Worm (Caenorhabditis elegans) whole organism, L4 larva: ENCODE data around the gene VZK822L.2.

Experiments used
- F49E8.2 ChIP-seq: sonication (generic microtip); optimal IDR thresholded peaks from 2 replicates; lab custom pipeline; 2016; ENCODE audit warnings: missing compliant biosample characterization, mild to moderate bottlenecking, missing genetic modification characterization, borderline replicate concordance
- R02D3.7 ChIP-seq: fragments of 150-350 bp; sonication (generic microtip); optimal IDR thresholded peaks from 3 replicates; lab custom pipeline; 2014; ENCODE audit warnings: missing biosample characterization, missing genetic modification characterization
- T20F7.1 ChIP-seq: fragments of 200-800 bp; sonication (Bioruptor generic); optimal IDR thresholded peaks from 2 replicates; lab custom pipeline; 2018; ENCODE audit warnings: mild to moderate bottlenecking, missing genetic modification characterization, missing compliant biosample characterization
- T26A8.4 ChIP-seq: fragments of 200-800 bp; sonication (Bioruptor generic); IDR thresholded peaks from 2 replicates; pipeline ENCODE4 v1.3.6; 2022; ENCODE audit warnings: missing genetic modification characterization, missing compliant biosample characterization
- Y5F2A.4 ChIP-seq: fragments of 200-800 bp; sonication (Bioruptor generic); optimal IDR thresholded peaks from 2 replicates; lab custom pipeline; 2018; ENCODE audit warnings: mild to moderate bottlenecking, missing genetic modification characterization, missing compliant biosample characterization
- Y75B8A.6 ChIP-seq: fragments of 200-800 bp; sonication (Bioruptor generic); IDR thresholded peaks from 2 replicates; pipeline ENCODE4 v1.3.6; 2022; ENCODE audit warnings: missing genetic modification reagents, missing genetic modification characterization, missing compliant biosample characterization
- ZK337.2 ChIP-seq: fragments of 200-800 bp; sonication (Bioruptor generic); IDR thresholded peaks from 2 replicates; pipeline ENCODE4 v1.3.6; 2022; ENCODE audit warnings: missing genetic modification reagents, missing genetic modification characterization, missing compliant biosample characterization
- aha-1 ChIP-seq: fragments of 150-350 bp; peaks from one replicate; lab custom pipeline; 2014; ENCODE audit warnings: missing biosample characterization, missing genetic modification characterization
- arid-1 ChIP-seq: fragments of 200-800 bp; sonication (Bioruptor generic); conservative IDR thresholded peaks from 2 replicates; pipeline ENCODE4 v1.3.6; 2022; ENCODE audit warnings: missing genetic modification reagents, missing genetic modification characterization, missing compliant biosample characterization
- ceh-20 ChIP-seq: fragments of 200-800 bp; sonication (Bioruptor generic); IDR thresholded peaks from 2 replicates; pipeline ENCODE4 v1.3.6; 2022; ENCODE audit warnings: missing genetic modification reagents, missing genetic modification characterization, missing compliant biosample characterization
- ceh-28 ChIP-seq: fragments of 150-350 bp; optimal IDR thresholded peaks from 2 replicates; lab custom pipeline; 2014; ENCODE audit warnings: missing biosample characterization, missing genetic modification reagents, missing genetic modification characterization
- daf-12 ChIP-seq: fragments of 150-350 bp; optimal IDR thresholded peaks from 2 replicates; lab custom pipeline; 2014; ENCODE audit warnings: missing biosample characterization, missing genetic modification reagents, missing genetic modification characterization
- daf-16 ChIP-seq, 3 experiments: sonication (generic microtip); optimal IDR thresholded peaks; 2 replicates each; lab custom pipeline; 2016 to 2017; ENCODE audit warnings: missing genetic modification characterization in 3 of 3, missing genetic modification reagents in 3 of 3, mild to moderate bottlenecking in 2 of 3, missing compliant biosample characterization in 2 of 3, missing biosample characterization in 1 of 3, moderate library complexity in 1 of 3
- daf-19 ChIP-seq: fragments of 200-800 bp; sonication (Bioruptor generic); conservative IDR thresholded peaks from 2 replicates; pipeline ENCODE4 v1.3.6; 2022; ENCODE audit warnings: missing genetic modification characterization, missing compliant biosample characterization
- dmd-6 ChIP-seq: fragments of 200-800 bp; sonication (Bioruptor generic); IDR thresholded peaks from 2 replicates; pipeline ENCODE4 v1.3.6; 2022; ENCODE audit warnings: missing genetic modification reagents, missing genetic modification characterization, missing compliant biosample characterization
- dmd-9 ChIP-seq: fragments of 200-800 bp; sonication (Bioruptor generic); IDR thresholded peaks from 2 replicates; pipeline ENCODE4 v1.3.6; 2022; ENCODE audit warnings: missing genetic modification reagents, missing genetic modification characterization, missing compliant biosample characterization
- dve-1 ChIP-seq: sonication (generic microtip); optimal IDR thresholded peaks from 2 replicates; lab custom pipeline; 2017; ENCODE audit warnings: antibody characterized with exemption, mild to moderate bottlenecking, missing genetic modification characterization, missing compliant biosample characterization; ENCODE audit not compliant: insufficient read depth
- fos-1 ChIP-seq: fragments of 150-350 bp; optimal IDR thresholded peaks from 2 replicates; lab custom pipeline; 2014; ENCODE audit warnings: missing biosample characterization, missing genetic modification characterization
- hlh-11 ChIP-seq: fragments of 200-800 bp; sonication (Bioruptor generic); optimal IDR thresholded peaks from 2 replicates; lab custom pipeline; 2018; ENCODE audit warnings: mild to moderate bottlenecking, missing genetic modification characterization, missing compliant biosample characterization
- lin-1 ChIP-seq: fragments of 200-800 bp; sonication (Bioruptor generic); IDR thresholded peaks from 2 replicates; pipeline ENCODE4 v1.3.6; 2022; ENCODE audit warnings: missing genetic modification reagents, missing genetic modification characterization, missing compliant biosample characterization
- lin-13 ChIP-seq: fragments of 150-350 bp; optimal IDR thresholded peaks from 2 replicates; lab custom pipeline; 2014; ENCODE audit warnings: missing biosample characterization, missing genetic modification reagents, missing genetic modification characterization
- lin-15B ChIP-seq: fragments of 150-350 bp; sonication (generic microtip); optimal IDR thresholded peaks from 3 replicates; lab custom pipeline; 2014; ENCODE audit warnings: missing biosample characterization, missing genetic modification characterization
- lin-29 ChIP-seq: fragments of 200-800 bp; sonication (Bioruptor generic); IDR thresholded peaks from 2 replicates; pipeline ENCODE4 v1.3.6; 2022; ENCODE audit warnings: missing genetic modification reagents, missing genetic modification characterization, missing compliant biosample characterization
- lin-38 ChIP-seq: fragments of 200-800 bp; sonication (Bioruptor generic); IDR thresholded peaks from 2 replicates; pipeline ENCODE4 v1.3.6; 2022; ENCODE audit warnings: missing genetic modification reagents, missing genetic modification characterization, missing compliant biosample characterization
- lir-3 ChIP-seq: sonication (generic microtip); optimal IDR thresholded peaks from 2 replicates; lab custom pipeline; 2016; ENCODE audit warnings: mild to moderate bottlenecking, missing genetic modification characterization, missing compliant biosample characterization
- lsy-2 ChIP-seq, 2 experiments: fragments of 150-350 bp in 1 of 2; sonication (generic microtip) in 1 of 2; optimal IDR thresholded peaks; 2 replicates each; lab custom pipeline; 2014 to 2017; ENCODE audit warnings: missing biosample characterization in 2 of 2, missing genetic modification characterization in 2 of 2
- madf-5 ChIP-seq, 2 experiments: fragments of 200-800 bp; sonication (Bioruptor generic); IDR thresholded peaks; 2 replicates each; pipeline ENCODE4 v1.3.6; 2022; ENCODE audit warnings: missing compliant biosample characterization in 2 of 2, missing genetic modification characterization in 2 of 2
- mdt-29 ChIP-seq: fragments of 200-800 bp; sonication (Bioruptor generic); IDR thresholded peaks from 2 replicates; pipeline ENCODE4 v1.3.6; 2022; ENCODE audit warnings: missing genetic modification reagents, missing genetic modification characterization, missing compliant biosample characterization
- mes-2 ChIP-seq: sonication (generic microtip); optimal IDR thresholded peaks from 2 replicates; lab custom pipeline; 2016; ENCODE audit warnings: missing genotype, mild to moderate bottlenecking, missing genetic modification characterization, missing compliant biosample characterization; ENCODE audit not compliant: poor library complexity, severe bottlenecking
- nhr-10 ChIP-seq: fragments of 150-350 bp; optimal IDR thresholded peaks from 2 replicates; lab custom pipeline; 2014; ENCODE audit warnings: missing biosample characterization, missing genetic modification characterization
- nhr-102 ChIP-seq: sonication (generic microtip); optimal IDR thresholded peaks from 2 replicates; lab custom pipeline; 2016; ENCODE audit warnings: mild to moderate bottlenecking, missing genetic modification characterization, moderate library complexity, missing compliant biosample characterization
- nhr-28 ChIP-seq: fragments of 150-350 bp; optimal IDR thresholded peaks from 2 replicates; lab custom pipeline; 2014; ENCODE audit warnings: missing biosample characterization, missing genetic modification characterization
- nhr-41 ChIP-seq: fragments of 200-800 bp; sonication (Bioruptor generic); IDR thresholded peaks from 2 replicates; pipeline ENCODE4 v1.3.6; 2022; ENCODE audit warnings: missing genetic modification reagents, missing genetic modification characterization, missing compliant biosample characterization
- nhr-42 ChIP-seq: fragments of 200-800 bp; sonication (Bioruptor generic); IDR thresholded peaks from 2 replicates; pipeline ENCODE4 v1.3.6; 2022; ENCODE audit warnings: missing genetic modification characterization, missing compliant biosample characterization
- nhr-76 ChIP-seq: fragments of 150-350 bp; optimal IDR thresholded peaks from 2 replicates; lab custom pipeline; 2014; ENCODE audit warnings: missing biosample characterization, missing genetic modification characterization
- nhr-77 ChIP-seq: fragments of 150-350 bp; optimal IDR thresholded peaks from 2 replicates; lab custom pipeline; 2014; ENCODE audit warnings: missing biosample characterization, missing genetic modification characterization
- pha-4 ChIP-seq, 2 experiments: fragments of 150-350 bp in 1 of 2; fragments of 200-800 bp in 1 of 2; sonication (Bioruptor generic) in 1 of 2; IDR thresholded peaks in 1 of 2; optimal IDR thresholded peaks in 1 of 2; 2 replicates each; pipeline versions ENCODE4 v1.3.6 to Lab custom; 2014 to 2022; ENCODE audit warnings: missing genetic modification characterization in 2 of 2, missing genetic modification reagents in 2 of 2, missing biosample characterization in 1 of 2, missing compliant biosample characterization in 1 of 2
- php-3 ChIP-seq: fragments of 200-800 bp; sonication (Bioruptor generic); IDR thresholded peaks from 2 replicates; pipeline ENCODE4 v1.3.6; 2022; ENCODE audit warnings: missing genetic modification reagents, missing genetic modification characterization, missing compliant biosample characterization
- pqm-1 ChIP-seq: sonication (generic microtip); optimal IDR thresholded peaks from 2 replicates; lab custom pipeline; 2017; ENCODE audit warnings: missing biosample characterization, missing genetic modification characterization
- sdz-12 ChIP-seq: fragments of 200-800 bp; sonication (Bioruptor generic); optimal IDR thresholded peaks from 2 replicates; lab custom pipeline; 2018; ENCODE audit warnings: mild to moderate bottlenecking, missing genetic modification characterization, missing compliant biosample characterization
- snpc-1.2 ChIP-seq: fragments of 200-800 bp; sonication (Bioruptor generic); IDR thresholded peaks from 2 replicates; pipeline ENCODE4 v1.3.6; 2022; ENCODE audit warnings: missing genetic modification reagents, missing genetic modification characterization, missing compliant biosample characterization
- spr-1 ChIP-seq: sonication (generic microtip); optimal IDR thresholded peaks from 2 replicates; lab custom pipeline; 2016; ENCODE audit warnings: mild to moderate bottlenecking, missing genetic modification characterization, missing compliant biosample characterization
- tag-97 ChIP-seq: fragments of 200-800 bp; sonication (Bioruptor generic); IDR thresholded peaks from 2 replicates; pipeline ENCODE4 v1.3.6; 2022; ENCODE audit warnings: missing genetic modification characterization, missing compliant biosample characterization

Gene VZK822L.2

ce11 chrIV:11903676-11904075, 8.1 kb upstream of the VZK822L.2 start:
- TF ChIP-seq ZK337.2 (GFP tag; lab: Robert Waterston, UW) (no peak), dmd-9 (GFP tag; lab: Robert Waterston, UW) (no peak), nhr-28 (tag; lab: Kevin White, UChicago) (no peak), spr-1 (no peak), sdz-12 (GFP tag; lab: Kevin White, UChicago) (no peak), php-3 (GFP tag; lab: Robert Waterston, UW) (no peak), aha-1 (tag; lab: Kevin White, UChicago) (peak; percentile 24)
- TF ChIP-seq, all 104 proteins: peak for 1

- TF ChIP-seq sdz-12 (GFP tag; lab: Kevin White, UChicago) (no peak), R02D3.7 (tag; lab: Kevin White, UChicago) (no peak), T20F7.1 (no peak), daf-19 (no peak), daf-12 (no peak), F49E8.2 (tag; lab: Kevin White, UChicago) (no peak), daf-16 (GFP tag; optimal IDR thresholded peaks at IDR 0.05; lab: Kevin White, UChicago) (no peak), daf-16 (tag; optimal IDR thresholded peaks at IDR 0.05; lab: Kevin White, UChicago) (no peak), pqm-1 (tag; lab: Kevin White, UChicago) (no peak), fos-1 (tag; lab: Kevin White, UChicago) (no peak), nhr-41 (GFP tag; lab: Robert Waterston, UW) (no peak), nhr-76 (tag; lab: Kevin White, UChicago) (no peak), Y5F2A.4 (GFP tag; lab: Kevin White, UChicago) (no peak), lir-3 (tag; lab: Kevin White, UChicago) (no peak), pha-4 (GFP tag; IDR thresholded peaks at IDR 0.05; lab: Robert Waterston, UW) (no peak), pha-4 (tag; optimal IDR thresholded peaks at IDR 0.05; lab: Kevin White, UChicago) (no peak), lsy-2 (tag; optimal IDR thresholded peaks at IDR 0.05; lab: Kevin White, UChicago) (no peak), ceh-28 (tag; lab: Kevin White, UChicago) (no peak), mes-2 (tag; lab: Kevin White, UChicago) (no peak), php-3 (GFP tag; lab: Robert Waterston, UW) (no peak), lin-29 (GFP tag; lab: Robert Waterston, UW) (no peak)
- TF ChIP-seq, all 104 proteins: peak for 0
Measured at ce11 chrIV:11908733-11909132, 3.1 kb upstream of the VZK822L.2 start.

- TF ChIP-seq nhr-10 (tag; lab: Kevin White, UChicago) (peak; percentile 20), hlh-11 (tag; lab: Kevin White, UChicago) (peak; percentile 29), Y75B8A.6 (GFP tag; lab: Robert Waterston, UW) (peak; percentile 86; the same call in 1 of the 2 replicates), php-3 (GFP tag; lab: Robert Waterston, UW) (peak; percentile 53), nhr-28 (tag; lab: Kevin White, UChicago) (no peak), arid-1 (0 out of 2 replicates have a peak, but pooled peaks have one; percentile 25), pha-4 (GFP tag; IDR thresholded peaks at IDR 0.05; lab: Robert Waterston, UW) (0 out of 2 replicates have a peak, but pooled peaks have one; percentile 68), pha-4 (tag; optimal IDR thresholded peaks at IDR 0.05; lab: Kevin White, UChicago) (no peak), lin-13 (GFP tag; lab: Kevin White, UChicago) (peak; percentile 41), lin-15B (tag; lab: Kevin White, UChicago) (no peak), lsy-2 (tag; optimal IDR thresholded peaks at IDR 0.05; lab: Kevin White, UChicago) (peak in 1 of 2 experiments; percentile 27), daf-19 (no peak), nhr-102 (tag; lab: Kevin White, UChicago) (peak; percentile 12), dmd-6 (GFP tag; lab: Robert Waterston, UW) (peak; percentile 48), sdz-12 (GFP tag; lab: Kevin White, UChicago) (no peak), nhr-77 (tag; lab: Kevin White, UChicago) (peak; percentile 71), tag-97 (no peak), nhr-42 (GFP tag; lab: Robert Waterston, UW) (0 out of 2 replicates have a peak, but pooled peaks have one; percentile 6), madf-5 (GFP tag; IDR thresholded peaks at IDR 0.05; lab: Robert Waterston, UW) (0 out of 4 replicates have a peak, but pooled peaks of 1 of the 2 experiments have one; percentile 19), mdt-29 (GFP tag; lab: Robert Waterston, UW) (peak; percentile 73; the same call in 1 of the 2 replicates), lin-1 (GFP tag; lab: Robert Waterston, UW) (peak; percentile 35; the same call in 1 of the 2 replicates), snpc-1.2 (GFP tag; lab: Robert Waterston, UW) (0 out of 2 replicates have a peak, but pooled peaks have one; percentile 17), lin-38 (peak; percentile 42), dve-1 (peak; percentile 38), ceh-20 (GFP tag; lab: Robert Waterston, UW) (no peak; the same call in 1 of the 2 replicates), T26A8.4 (GFP tag; lab: Robert Waterston, UW) (peak; percentile 81)
Measured at ce11 chrIV:11913295-11913940, 1.6 kb downstream of the VZK822L.2 start.
